Worm (Caenorhabditis elegans) whole organism, young adult: ENCODE results near the gene col-187.

Experiments used
- C06A6.2 ChIP-seq: fragments of 200-800 bp; sonication (Bioruptor generic); conservative IDR thresholded peaks from 2 replicates; pipeline ENCODE4 v1.3.6; 2022; ENCODE audit warnings: missing genetic modification characterization, missing compliant biosample characterization
- F37B4.10 ChIP-seq: fragments of 200-800 bp; sonication (Bioruptor generic); IDR thresholded peaks from 2 replicates; pipeline ENCODE4 v1.3.6; 2022; ENCODE audit warnings: missing genetic modification characterization, missing compliant biosample characterization
- F39B2.1 ChIP-seq: fragments of 200-800 bp; sonication (Bioruptor generic); IDR thresholded peaks from 2 replicates; pipeline ENCODE4 v1.3.6; 2022; ENCODE audit warnings: missing genetic modification reagents, missing genetic modification characterization, missing compliant biosample characterization
- F57A8.1 ChIP-seq: fragments of 200-800 bp; sonication (Bioruptor generic); optimal IDR thresholded peaks from 2 replicates; lab custom pipeline; 2018; ENCODE audit warnings: mild to moderate bottlenecking, missing genetic modification characterization, moderate library complexity, missing compliant biosample characterization
- T26A5.8 ChIP-seq: sonication (generic microtip); optimal IDR thresholded peaks from 2 replicates; lab custom pipeline; 2016; ENCODE audit warnings: missing genetic modification characterization, missing compliant biosample characterization
- Y53F4B.3 ChIP-seq: fragments of 200-800 bp; sonication (Bioruptor generic); IDR thresholded peaks from 2 replicates; pipeline ENCODE4 v1.3.6; 2022; ENCODE audit warnings: missing genetic modification reagents, missing genetic modification characterization, missing compliant biosample characterization
- Y53G8AR.9 ChIP-seq: fragments of 200-800 bp; sonication (Bioruptor generic); conservative IDR thresholded peaks from 2 replicates; pipeline ENCODE4 v1.3.6; 2022; ENCODE audit warnings: missing genetic modification reagents, missing genetic modification characterization, missing compliant biosample characterization
- Y95B8A.8 ChIP-seq: fragments of 200-800 bp; sonication (Bioruptor generic); IDR thresholded peaks from 2 replicates; pipeline ENCODE4 v1.3.6; 2022; ENCODE audit warnings: missing genetic modification reagents, missing genetic modification characterization, missing compliant biosample characterization
- aptf-2 ChIP-seq: fragments of 200-800 bp; sonication (Bioruptor generic); conservative IDR thresholded peaks from 2 replicates; pipeline ENCODE4 v1.3.6; 2022; ENCODE audit warnings: missing genetic modification reagents, missing genetic modification characterization, missing compliant biosample characterization
- attf-3 ChIP-seq: fragments of 200-800 bp; sonication (Bioruptor generic); conservative IDR thresholded peaks from 2 replicates; pipeline ENCODE4 v1.3.6; 2022; ENCODE audit warnings: missing genetic modification reagents, missing genetic modification characterization, missing compliant biosample characterization
- attf-6 ChIP-seq: fragments of 200-800 bp; sonication (Bioruptor generic); IDR thresholded peaks from 2 replicates; pipeline ENCODE4 v1.3.6; 2022; ENCODE audit warnings: missing genetic modification reagents, missing genetic modification characterization, missing compliant biosample characterization
- cebp-1 ChIP-seq, 2 experiments: fragments of 200-800 bp in 1 of 2; sonication (Bioruptor generic) in 1 of 2; sonication (generic microtip) in 1 of 2; IDR thresholded peaks in 1 of 2; optimal IDR thresholded peaks in 1 of 2; 2 replicates each; pipeline versions ENCODE4 v1.3.6 to Lab custom; 2017 to 2022; ENCODE audit warnings: missing compliant biosample characterization in 2 of 2, missing genetic modification characterization in 2 of 2, mild to moderate bottlenecking in 1 of 2, missing genetic modification reagents in 1 of 2, moderate library complexity in 1 of 2
- ceh-58 ChIP-seq: fragments of 200-800 bp; sonication (Bioruptor generic); IDR thresholded peaks from 2 replicates; pipeline ENCODE4 v1.3.6; 2022; ENCODE audit warnings: missing genetic modification characterization, missing compliant biosample characterization
- efl-1 ChIP-seq: fragments of 150-350 bp; optimal IDR thresholded peaks from 2 replicates; lab custom pipeline; 2014; ENCODE audit warnings: missing biosample characterization, missing genetic modification reagents, missing genetic modification characterization
- egl-44 ChIP-seq: fragments of 200-800 bp; sonication (Bioruptor generic); IDR thresholded peaks from 2 replicates; pipeline ENCODE4 v1.3.6; 2022; ENCODE audit warnings: missing genetic modification reagents, missing genetic modification characterization, missing compliant biosample characterization
- hsf-1 ChIP-seq: fragments of 200-800 bp; sonication (Bioruptor generic); IDR thresholded peaks from 2 replicates; pipeline ENCODE4 v1.3.6; 2022; ENCODE audit warnings: missing genetic modification reagents, missing genetic modification characterization, missing compliant biosample characterization
- let-607 ChIP-seq, 2 experiments: fragments of 200-800 bp in 1 of 2; sonication (Bioruptor generic) in 1 of 2; sonication (generic microtip) in 1 of 2; optimal IDR thresholded peaks; 2 replicates each; lab custom pipeline; 2016 to 2018; ENCODE audit warnings: mild to moderate bottlenecking in 2 of 2, missing compliant biosample characterization in 2 of 2, missing genetic modification characterization in 2 of 2, moderate library complexity in 2 of 2, missing genotype in 1 of 2
- lin-40 ChIP-seq: sonication (generic microtip); optimal IDR thresholded peaks from 2 replicates; lab custom pipeline; 2016; ENCODE audit warnings: missing genetic modification characterization, mild to moderate bottlenecking, missing compliant biosample characterization, missing genotype, missing genetic modification reagents
- lsy-27 ChIP-seq: sonication (generic microtip); optimal IDR thresholded peaks from 2 replicates; lab custom pipeline; 2017; ENCODE audit warnings: missing genetic modification characterization, mild to moderate bottlenecking, missing compliant biosample characterization, antibody characterized with exemption, missing genotype, borderline replicate concordance; ENCODE audit not compliant: insufficient read depth
- madf-3 ChIP-seq: fragments of 200-800 bp; sonication (Bioruptor generic); IDR thresholded peaks from 2 replicates; pipeline ENCODE4 v1.3.6; 2022; ENCODE audit warnings: missing genetic modification reagents, missing genetic modification characterization, missing compliant biosample characterization
- madf-8 ChIP-seq: fragments of 200-800 bp; sonication (Bioruptor generic); conservative IDR thresholded peaks from 2 replicates; pipeline ENCODE4 v1.3.6; 2022; ENCODE audit warnings: missing genetic modification reagents, missing genetic modification characterization, missing compliant biosample characterization
- mcd-1 ChIP-seq: fragments of 200-800 bp; sonication (Bioruptor generic); IDR thresholded peaks from 2 replicates; pipeline ENCODE4 v1.3.6; 2022; ENCODE audit warnings: missing genetic modification reagents, missing genetic modification characterization, missing compliant biosample characterization
- mes-4 ChIP-seq: sonication (generic microtip); optimal IDR thresholded peaks from 2 replicates; lab custom pipeline; 2016; ENCODE audit warnings: missing genotype, missing genetic modification characterization, missing compliant biosample characterization
- mxl-1 ChIP-seq: sonication (generic microtip); optimal IDR thresholded peaks from 2 replicates; lab custom pipeline; 2016; ENCODE audit warnings: missing genetic modification characterization, missing compliant biosample characterization
- nfyb-1 ChIP-seq: fragments of 200-800 bp; sonication (Bioruptor generic); IDR thresholded peaks from 2 replicates; pipeline ENCODE4 v1.3.6; 2022; ENCODE audit warnings: missing genetic modification reagents, missing genetic modification characterization, missing compliant biosample characterization
- nhr-80 ChIP-seq: sonication (generic microtip); optimal IDR thresholded peaks from 2 replicates; lab custom pipeline; 2016; ENCODE audit warnings: missing genetic modification characterization, missing compliant biosample characterization
- nhr-90 ChIP-seq: sonication (generic microtip); optimal IDR thresholded peaks from 2 replicates; lab custom pipeline; 2016; ENCODE audit warnings: missing genotype, mild to moderate bottlenecking, missing genetic modification characterization, missing compliant biosample characterization
- pbrm-1 ChIP-seq: fragments of 200-800 bp; sonication (Bioruptor generic); IDR thresholded peaks from 2 replicates; pipeline ENCODE4 v1.3.6; 2022; ENCODE audit warnings: missing genetic modification reagents, missing genetic modification characterization, missing compliant biosample characterization
- rpc-1 ChIP-seq, 2 experiments: fragments of 150-350 bp in 1 of 2; sonication (generic microtip) in 1 of 2; optimal IDR thresholded peaks; 2 replicates each; lab custom pipeline; 2014 to 2018; ENCODE audit warnings: missing biosample characterization in 1 of 2, missing genetic modification characterization in 1 of 2, missing genetic modification reagents in 1 of 2, missing genotype in 1 of 2
- snpc-1.3 ChIP-seq: sonication (generic microtip); optimal IDR thresholded peaks from 2 replicates; lab custom pipeline; 2017; ENCODE audit warnings: missing genetic modification characterization, mild to moderate bottlenecking, missing compliant biosample characterization, antibody characterized with exemption, moderate library complexity, missing genotype, missing genetic modification reagents; ENCODE audit not compliant: insufficient read depth
- snpc-3.4 ChIP-seq: sonication (generic microtip); optimal IDR thresholded peaks from 2 replicates; lab custom pipeline; 2017; ENCODE audit warnings: missing genetic modification characterization, mild to moderate bottlenecking, missing compliant biosample characterization, antibody characterized with exemption, moderate library complexity, missing genotype, missing genetic modification reagents
- snpc-4 ChIP-seq, 5 experiments: fragments of 150-350 bp in 1 of 5; sonication (generic microtip) in 4 of 5; optimal IDR thresholded peaks; 2 replicates each; lab custom pipeline; 2014 to 2018; ENCODE audit warnings: missing genetic modification characterization in 5 of 5, missing biosample characterization in 3 of 5, antibody characterized with exemption in 2 of 5, mild to moderate bottlenecking in 2 of 5, missing compliant biosample characterization in 2 of 5, missing genotype in 2 of 5, moderate library complexity in 2 of 5, missing genetic modification reagents in 1 of 5
- sptf-2 ChIP-seq: fragments of 200-800 bp; sonication (Bioruptor generic); optimal IDR thresholded peaks from 2 replicates; lab custom pipeline; 2018; ENCODE audit warnings: mild to moderate bottlenecking, missing genetic modification characterization, missing compliant biosample characterization
- tlf-1 ChIP-seq: fragments of 200-800 bp; sonication (Bioruptor generic); optimal IDR thresholded peaks from 2 replicates; lab custom pipeline; 2018; ENCODE audit warnings: mild to moderate bottlenecking, missing genetic modification characterization, missing compliant biosample characterization
- unc-130 ChIP-seq: sonication (generic microtip); optimal IDR thresholded peaks from 2 replicates; lab custom pipeline; 2016; ENCODE audit warnings: missing genetic modification reagents, missing genetic modification characterization, missing compliant biosample characterization
- ztf-18 ChIP-seq: sonication (generic microtip); optimal IDR thresholded peaks from 2 replicates; lab custom pipeline; 2016; ENCODE audit warnings: missing genotype, mild to moderate bottlenecking, missing genetic modification characterization, missing compliant biosample characterization
- ztf-25 ChIP-seq: fragments of 200-800 bp; sonication (Bioruptor generic); IDR thresholded peaks from 2 replicates; pipeline ENCODE4 v1.3.6; 2022; ENCODE audit warnings: missing genetic modification reagents, missing genetic modification characterization, missing compliant biosample characterization
- ztf-26 ChIP-seq: sonication (generic microtip); optimal IDR thresholded peaks from 2 replicates; lab custom pipeline; 2017; ENCODE audit warnings: missing genetic modification characterization, missing compliant biosample characterization
- ztf-3 ChIP-seq: fragments of 200-800 bp; sonication (Bioruptor generic); optimal IDR thresholded peaks from 2 replicates; lab custom pipeline; 2018; ENCODE audit warnings: mild to moderate bottlenecking, missing genetic modification characterization, missing compliant biosample characterization
- ztf-6 ChIP-seq: fragments of 200-800 bp; sonication (Bioruptor generic); IDR thresholded peaks from 2 replicates; pipeline ENCODE4 v1.3.6; 2022; ENCODE audit warnings: missing genetic modification reagents, missing genetic modification characterization, missing compliant biosample characterization

col-187 gene

DNA sequence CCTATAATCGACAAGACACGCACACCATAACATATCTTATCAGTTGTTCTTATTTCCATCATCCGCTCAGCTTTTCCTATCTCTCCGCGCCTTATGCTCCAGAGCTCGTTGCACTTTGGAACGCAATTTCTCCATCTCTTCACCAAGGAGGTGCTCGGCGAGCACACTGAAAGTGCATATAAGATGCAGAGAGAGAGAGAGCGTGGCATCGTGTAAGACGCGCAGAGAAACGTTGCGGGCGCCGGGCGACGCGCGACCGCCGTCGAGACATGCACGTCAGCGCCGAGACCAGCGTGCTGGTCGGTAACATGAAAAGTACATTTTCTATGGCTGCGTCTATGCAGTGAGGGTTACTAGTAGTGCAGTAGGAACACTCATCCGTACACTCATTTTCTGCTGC is 48.1 kb upstream of the col-187 start (continued):
- TF ChIP-seq ztf-18 (peak; percentile 37), ztf-6 (GFP tag; lab: Robert Waterston, UW) (no peak), Y53G8AR.9 (GFP tag; lab: Robert Waterston, UW) (peak; percentile 65; the same call in 1 of the 2 replicates), mes-4 (tag; lab: Kevin White, UChicago) (no peak), snpc-3.4 (tag; lab: Kevin White, UChicago) (no peak), unc-130 (GFP tag; lab: Kevin White, UChicago) (no peak), Y95B8A.8 (GFP tag; lab: Robert Waterston, UW) (no peak), ceh-58 (GFP tag; lab: Robert Waterston, UW) (no peak), nfyb-1 (GFP tag; lab: Robert Waterston, UW) (peak; percentile 82), snpc-4 (GFP tag; optimal IDR thresholded peaks at IDR 0.05; lab: Kevin White, UChicago) (peak; percentile 62), snpc-4 (tag; optimal IDR thresholded peaks at IDR 0.05; lab: Kevin White, UChicago) (peak; percentile 67 to 91 (median 82)), F37B4.10 (no peak), nhr-80 (tag; lab: Kevin White, UChicago) (peak; percentile 85), aptf-2 (no peak), madf-8 (no peak), efl-1 (GFP tag; lab: Kevin White, UChicago) (no peak), ztf-26 (tag; lab: Kevin White, UChicago) (no peak), F57A8.1 (GFP tag; lab: Kevin White, UChicago) (peak; percentile 32), C06A6.2 (GFP tag; lab: Robert Waterston, UW) (no peak), pbrm-1 (GFP tag; lab: Robert Waterston, UW) (no peak), attf-6 (GFP tag; lab: Robert Waterston, UW) (no peak), lin-40 (peak; percentile 67), T26A5.8 (tag; lab: Kevin White, UChicago) (no peak), tlf-1 (peak; percentile 2), snpc-1.3 (tag; lab: Kevin White, UChicago) (no peak), ztf-25 (GFP tag; lab: Robert Waterston, UW) (no peak), madf-3 (GFP tag; lab: Robert Waterston, UW) (no peak), cebp-1 (GFP tag; IDR thresholded peaks at IDR 0.05; lab: Robert Waterston, UW) (0 out of 2 replicates have a peak, but pooled peaks have one; percentile 28), cebp-1 (tag; optimal IDR thresholded peaks at IDR 0.05; lab: Kevin White, UChicago) (peak; percentile 79), egl-44 (GFP tag; lab: Robert Waterston, UW) (no peak), nhr-90 (tag; lab: Kevin White, UChicago) (no peak), hsf-1 (GFP tag; lab: Robert Waterston, UW) (no peak), Y53F4B.3 (GFP tag; lab: Robert Waterston, UW) (no peak), rpc-1 (optimal IDR thresholded peaks at IDR 0.05; lab: Kevin White, UChicago) (no peak), rpc-1 (tag; optimal IDR thresholded peaks at IDR 0.05; lab: Kevin White, UChicago) (no peak), mcd-1 (GFP tag; lab: Robert Waterston, UW) (peak; percentile 59), F39B2.1 (GFP tag; lab: Robert Waterston, UW) (no peak), ztf-3 (GFP tag; lab: Kevin White, UChicago) (no peak), lsy-27 (tag; lab: Kevin White, UChicago) (no peak), sptf-2 (no peak), let-607 (tag; optimal IDR thresholded peaks at IDR 0.05; lab: Kevin White, UChicago) (peak in 1 of 2 experiments; percentile 61), attf-3 (GFP tag; lab: Robert Waterston, UW) (no peak), mxl-1 (tag; lab: Kevin White, UChicago) (no peak)
- TF ChIP-seq, all 124 proteins: peak for 32
